Worm (Caenorhabditis elegans) whole organism, L4 larva: ENCODE measurements around the gene egl-8.

ENCODE experiments used
- T26A8.4 ChIP-seq: fragments of 200-800 bp; sonication (Bioruptor generic); IDR thresholded peaks from 2 replicates; pipeline ENCODE4 v1.3.6; 2022; ENCODE audit warnings: missing genetic modification characterization, missing compliant biosample characterization
- aha-1 ChIP-seq: fragments of 150-350 bp; peaks from one replicate; lab custom pipeline; 2014; ENCODE audit warnings: missing biosample characterization, missing genetic modification characterization
- attf-4 ChIP-seq: sonication (generic microtip); optimal IDR thresholded peaks from 3 replicates; lab custom pipeline; 2017; ENCODE audit warnings: missing biosample characterization, missing genetic modification characterization
- ceh-20 ChIP-seq: fragments of 200-800 bp; sonication (Bioruptor generic); IDR thresholded peaks from 2 replicates; pipeline ENCODE4 v1.3.6; 2022; ENCODE audit warnings: missing genetic modification reagents, missing genetic modification characterization, missing compliant biosample characterization
- ceh-44 ChIP-seq: fragments of 200-800 bp; sonication (Bioruptor generic); IDR thresholded peaks from 2 replicates; pipeline ENCODE4 v1.3.6; 2022; ENCODE audit warnings: missing genetic modification reagents, missing genetic modification characterization, missing compliant biosample characterization
- ces-1 ChIP-seq: fragments of 150-350 bp; sonication (generic microtip); optimal IDR thresholded peaks from 4 replicates; lab custom pipeline; 2014; ENCODE audit warnings: missing biosample characterization, missing genetic modification reagents, missing genetic modification characterization
- daf-16 ChIP-seq, 3 experiments: sonication (generic microtip); optimal IDR thresholded peaks; 2 replicates each; lab custom pipeline; 2016 to 2017; ENCODE audit warnings: missing genetic modification characterization in 3 of 3, missing genetic modification reagents in 3 of 3, mild to moderate bottlenecking in 2 of 3, missing compliant biosample characterization in 2 of 3, missing biosample characterization in 1 of 3, moderate library complexity in 1 of 3
- daf-19 ChIP-seq: fragments of 200-800 bp; sonication (Bioruptor generic); conservative IDR thresholded peaks from 2 replicates; pipeline ENCODE4 v1.3.6; 2022; ENCODE audit warnings: missing genetic modification characterization, missing compliant biosample characterization
- dmd-6 ChIP-seq: fragments of 200-800 bp; sonication (Bioruptor generic); IDR thresholded peaks from 2 replicates; pipeline ENCODE4 v1.3.6; 2022; ENCODE audit warnings: missing genetic modification reagents, missing genetic modification characterization, missing compliant biosample characterization
- dmd-8 ChIP-seq: fragments of 200-800 bp; sonication (Bioruptor generic); IDR thresholded peaks from 2 replicates; pipeline ENCODE4 v1.3.6; 2022; ENCODE audit warnings: missing genetic modification characterization, missing compliant biosample characterization
- dmd-9 ChIP-seq: fragments of 200-800 bp; sonication (Bioruptor generic); IDR thresholded peaks from 2 replicates; pipeline ENCODE4 v1.3.6; 2022; ENCODE audit warnings: missing genetic modification reagents, missing genetic modification characterization, missing compliant biosample characterization
- dpl-1 ChIP-seq: fragments of 150-350 bp; optimal IDR thresholded peaks from 2 replicates; lab custom pipeline; 2014; ENCODE audit warnings: missing biosample characterization, missing genetic modification reagents, missing genetic modification characterization
- duxl-1 ChIP-seq: sonication (generic microtip); optimal IDR thresholded peaks from 2 replicates; lab custom pipeline; 2016; ENCODE audit warnings: mild to moderate bottlenecking, missing genetic modification characterization, moderate library complexity, missing compliant biosample characterization; ENCODE audit not compliant: poor library complexity
- dve-1 ChIP-seq: sonication (generic microtip); optimal IDR thresholded peaks from 2 replicates; lab custom pipeline; 2017; ENCODE audit warnings: antibody characterized with exemption, mild to moderate bottlenecking, missing genetic modification characterization, missing compliant biosample characterization; ENCODE audit not compliant: insufficient read depth
- fkh-10 ChIP-seq: fragments of 150-350 bp; optimal IDR thresholded peaks from 2 replicates; lab custom pipeline; 2014; ENCODE audit warnings: missing biosample characterization, missing genetic modification reagents, missing genetic modification characterization
- hlh-30 ChIP-seq: sonication (generic microtip); optimal IDR thresholded peaks from 2 replicates; lab custom pipeline; 2017; ENCODE audit warnings: antibody characterized with exemption, mild to moderate bottlenecking, missing genetic modification characterization, missing compliant biosample characterization; ENCODE audit not compliant: insufficient read depth
- hmg-1.1 ChIP-seq: fragments of 200-800 bp; sonication (Bioruptor generic); IDR thresholded peaks from 2 replicates; pipeline ENCODE4 v1.3.6; 2022; ENCODE audit warnings: missing genetic modification reagents, missing genetic modification characterization, missing compliant biosample characterization
- lin-13 ChIP-seq: fragments of 150-350 bp; optimal IDR thresholded peaks from 2 replicates; lab custom pipeline; 2014; ENCODE audit warnings: missing biosample characterization, missing genetic modification reagents, missing genetic modification characterization
- lin-38 ChIP-seq: fragments of 200-800 bp; sonication (Bioruptor generic); IDR thresholded peaks from 2 replicates; pipeline ENCODE4 v1.3.6; 2022; ENCODE audit warnings: missing genetic modification reagents, missing genetic modification characterization, missing compliant biosample characterization
- lsy-2 ChIP-seq, 2 experiments: fragments of 150-350 bp in 1 of 2; sonication (generic microtip) in 1 of 2; optimal IDR thresholded peaks; 2 replicates each; lab custom pipeline; 2014 to 2017; ENCODE audit warnings: missing biosample characterization in 2 of 2, missing genetic modification characterization in 2 of 2
- mep-1 ChIP-seq: fragments of 150-350 bp; sonication (generic microtip); optimal IDR thresholded peaks from 3 replicates; lab custom pipeline; 2014; ENCODE audit warnings: missing biosample characterization, missing genetic modification characterization
- mes-2 ChIP-seq: sonication (generic microtip); optimal IDR thresholded peaks from 2 replicates; lab custom pipeline; 2016; ENCODE audit warnings: missing genotype, mild to moderate bottlenecking, missing genetic modification characterization, missing compliant biosample characterization; ENCODE audit not compliant: poor library complexity, severe bottlenecking
- mxl-2 ChIP-seq: fragments of 200-800 bp; sonication (Bioruptor generic); conservative IDR thresholded peaks from 2 replicates; pipeline ENCODE4 v1.3.6; 2022; ENCODE audit warnings: missing genetic modification reagents, missing genetic modification characterization, missing compliant biosample characterization
- mxl-3 ChIP-seq: fragments of 200-800 bp; sonication (Bioruptor generic); optimal IDR thresholded peaks from 2 replicates; lab custom pipeline; 2018; ENCODE audit warnings: mild to moderate bottlenecking, missing genetic modification characterization, missing compliant biosample characterization
- nhr-10 ChIP-seq: fragments of 150-350 bp; optimal IDR thresholded peaks from 2 replicates; lab custom pipeline; 2014; ENCODE audit warnings: missing biosample characterization, missing genetic modification characterization
- nhr-102 ChIP-seq: sonication (generic microtip); optimal IDR thresholded peaks from 2 replicates; lab custom pipeline; 2016; ENCODE audit warnings: mild to moderate bottlenecking, missing genetic modification characterization, moderate library complexity, missing compliant biosample characterization
- nhr-11 ChIP-seq: fragments of 150-350 bp; optimal IDR thresholded peaks from 2 replicates; lab custom pipeline; 2014; ENCODE audit warnings: missing biosample characterization, missing genetic modification characterization
- nhr-237 ChIP-seq: sonication (generic microtip); optimal IDR thresholded peaks from 2 replicates; lab custom pipeline; 2017; ENCODE audit warnings: missing biosample characterization, missing genetic modification characterization
- nhr-25 ChIP-seq: sonication (generic microtip); optimal IDR thresholded peaks from 2 replicates; lab custom pipeline; 2017; ENCODE audit warnings: missing genetic modification characterization, mild to moderate bottlenecking, missing compliant biosample characterization, antibody characterized with exemption, moderate library complexity, borderline replicate concordance; ENCODE audit not compliant: insufficient read depth
- nhr-28 ChIP-seq: fragments of 150-350 bp; optimal IDR thresholded peaks from 2 replicates; lab custom pipeline; 2014; ENCODE audit warnings: missing biosample characterization, missing genetic modification characterization
- nhr-41 ChIP-seq: fragments of 200-800 bp; sonication (Bioruptor generic); IDR thresholded peaks from 2 replicates; pipeline ENCODE4 v1.3.6; 2022; ENCODE audit warnings: missing genetic modification reagents, missing genetic modification characterization, missing compliant biosample characterization
- pqm-1 ChIP-seq: sonication (generic microtip); optimal IDR thresholded peaks from 2 replicates; lab custom pipeline; 2017; ENCODE audit warnings: missing biosample characterization, missing genetic modification characterization
- sdz-12 ChIP-seq: fragments of 200-800 bp; sonication (Bioruptor generic); optimal IDR thresholded peaks from 2 replicates; lab custom pipeline; 2018; ENCODE audit warnings: mild to moderate bottlenecking, missing genetic modification characterization, missing compliant biosample characterization
- set-16 ChIP-seq: fragments of 200-800 bp; sonication (Bioruptor generic); IDR thresholded peaks from 2 replicates; pipeline ENCODE4 v1.3.6; 2022; ENCODE audit warnings: missing genetic modification reagents, missing genetic modification characterization, missing compliant biosample characterization
- snpc-1.2 ChIP-seq: fragments of 200-800 bp; sonication (Bioruptor generic); IDR thresholded peaks from 2 replicates; pipeline ENCODE4 v1.3.6; 2022; ENCODE audit warnings: missing genetic modification reagents, missing genetic modification characterization, missing compliant biosample characterization
- tra-1 ChIP-seq: fragments of 200-800 bp; sonication (Bioruptor generic); IDR thresholded peaks from 2 replicates; pipeline ENCODE4 v1.3.6; 2022; ENCODE audit warnings: missing genetic modification reagents, missing genetic modification characterization, missing compliant biosample characterization
- unc-62 ChIP-seq, 3 experiments: fragments of 150-350 bp in 1 of 3; sonication (generic microtip); optimal IDR thresholded peaks in 2 of 3; peaks in 1 of 3; 1 replicate in 1 of 3; 2 replicates in 2 of 3; lab custom pipeline; 2014 to 2017; ENCODE audit warnings: missing biosample characterization in 3 of 3, missing genetic modification characterization in 3 of 3, missing genetic modification reagents in 3 of 3, missing genotype in 1 of 3
- vab-7 ChIP-seq: fragments of 200-800 bp; sonication (Bioruptor generic); IDR thresholded peaks from 2 replicates; pipeline ENCODE4 v1.3.6; 2022; ENCODE audit warnings: missing genetic modification reagents, missing genetic modification characterization, missing compliant biosample characterization
- zfp-3 ChIP-seq: fragments of 200-800 bp; sonication (Bioruptor generic); conservative IDR thresholded peaks from 2 replicates; pipeline ENCODE4 v1.3.6; 2022; ENCODE audit warnings: missing genetic modification reagents, missing genetic modification characterization, missing compliant biosample characterization
- zip-2 ChIP-seq: fragments of 150-350 bp; optimal IDR thresholded peaks from 2 replicates; lab custom pipeline; 2014; ENCODE audit warnings: missing biosample characterization, missing genetic modification characterization
- ztf-7 ChIP-seq: fragments of 150-350 bp; optimal IDR thresholded peaks from 2 replicates; lab custom pipeline; 2014; ENCODE audit warnings: missing biosample characterization, missing genetic modification characterization

The egl-8 gene

ce11 chrV:8716-9246 is 11.8 kb upstream of the egl-8 start, which contains the start of gene B0348.10 (continued):
- TF ChIP-seq nhr-102, result peak; percentile 20
- peak; percentile 61 for TF ChIP-seq mes-2 (tag; lab: Kevin White, UChicago)
- TF ChIP-seq nhr-41, result no peak

- no peak for TF ChIP-seq hmg-1.1 (GFP tag; lab: Robert Waterston, UW)
- no peak for TF ChIP-seq nhr-237 (tag; lab: Kevin White, UChicago)
- TF ChIP-seq ces-1 (GFP tag; lab: Kevin White, UChicago), result peak; percentile 55
- peak in 1 of 2 experiments; percentile 24 for TF ChIP-seq lsy-2 (tag; optimal IDR thresholded peaks at IDR 0.05; lab: Kevin White, UChicago)
- peak; percentile 20; the same call in 1 of the 2 replicates for TF ChIP-seq lin-38
- peak in 1 of 2 experiments; percentile 12 for TF ChIP-seq unc-62 (GFP tag; optimal IDR thresholded peaks at IDR 0.05 in 1 of 2; lab: Kevin White, UChicago)
- no peak for TF ChIP-seq unc-62 (tag; optimal IDR thresholded peaks at IDR 0.05; lab: Kevin White, UChicago)
- TF ChIP-seq fkh-10, result peak; percentile 72
These were observed 9.5 kb upstream of the egl-8 start for ce11 chrV:11158-11557.

- TF ChIP-seq vab-7 (GFP tag; lab: Robert Waterston, UW) (no peak), dmd-9 (no peak), sdz-12 (GFP tag; lab: Kevin White, UChicago) (no peak), hlh-30 (tag; lab: Kevin White, UChicago) (no peak), tra-1 (GFP tag; lab: Robert Waterston, UW) (no peak), snpc-1.2 (no peak), ceh-44 (GFP tag; lab: Robert Waterston, UW) (no peak)
These were observed 8.9 kb upstream of the egl-8 start for ce11 chrV:11708-12107.

- TF ChIP-seq ceh-20 (GFP tag; lab: Robert Waterston, UW), result no peak
- no peak for TF ChIP-seq nhr-10
- TF ChIP-seq mxl-2, result no peak
- TF ChIP-seq dve-1, result no peak
- TF ChIP-seq nhr-11 (tag; lab: Kevin White, UChicago), result no peak
- TF ChIP-seq set-16 (GFP tag; lab: Robert Waterston, UW), result no peak
- peak in 1 of 2 experiments; percentile 54 for TF ChIP-seq unc-62 (GFP tag; optimal IDR thresholded peaks at IDR 0.05 in 1 of 2; lab: Kevin White, UChicago)
- no peak for TF ChIP-seq unc-62 (tag; optimal IDR thresholded peaks at IDR 0.05; lab: Kevin White, UChicago)
- no peak for TF ChIP-seq attf-4 (tag; lab: Kevin White, UChicago)
- no peak for TF ChIP-seq dmd-8 (GFP tag; lab: Robert Waterston, UW)
- peak; percentile 79 for TF ChIP-seq aha-1 (tag; lab: Kevin White, UChicago)
- TF ChIP-seq zip-2 (tag; lab: Kevin White, UChicago), result no peak
- no peak for TF ChIP-seq nhr-25 (tag; lab: Kevin White, UChicago)
- TF ChIP-seq nhr-41, result no peak
- no peak for TF ChIP-seq daf-16 (GFP tag; optimal IDR thresholded peaks at IDR 0.05; lab: Kevin White, UChicago)
- TF ChIP-seq daf-16 (tag; optimal IDR thresholded peaks at IDR 0.05; lab: Kevin White, UChicago), result peak; percentile 33
- TF ChIP-seq zfp-3 (GFP tag; lab: Robert Waterston, UW), result no peak
- TF ChIP-seq hlh-30 (tag; lab: Kevin White, UChicago), result peak; percentile 67
- TF ChIP-seq mep-1 (tag; lab: Kevin White, UChicago), result no peak
- TF ChIP-seq duxl-1 (tag; lab: Kevin White, UChicago), result no peak
- TF ChIP-seq nhr-28 (tag; lab: Kevin White, UChicago), result peak; percentile 84
- TF ChIP-seq daf-19 (GFP tag; lab: Robert Waterston, UW), result no peak
- TF ChIP-seq ztf-7 (tag; lab: Kevin White, UChicago), result no peak
- TF ChIP-seq dmd-9, result no peak
- TF ChIP-seq dmd-6 (GFP tag; lab: Robert Waterston, UW), result peak; percentile 28; the same call in 1 of the 2 replicates
- no peak for TF ChIP-seq mes-2 (tag; lab: Kevin White, UChicago)
- TF ChIP-seq mxl-3, result no peak
- TF ChIP-seq T26A8.4 (GFP tag; lab: Robert Waterston, UW), result no peak
- TF ChIP-seq lin-13 (GFP tag; lab: Kevin White, UChicago), result no peak
- TF ChIP-seq dpl-1 (GFP tag; lab: Kevin White, UChicago), result no peak
- peak; percentile 36 for TF ChIP-seq pqm-1 (tag; lab: Kevin White, UChicago)
- TF ChIP-seq vab-7 (GFP tag; lab: Robert Waterston, UW), result no peak
These were observed 4.4 kb upstream of the egl-8 start for ce11 chrV:16067-16845.
